Worm (Caenorhabditis elegans) whole organism, L1 larva: ENCODE data around the gene ZK795.2.

Experiments used
- F16B12.6 ChIP-seq: fragments of 150-350 bp; optimal IDR thresholded peaks from 2 replicates; lab custom pipeline; 2014; ENCODE audit warnings: missing biosample characterization, missing genetic modification characterization
- aha-1 ChIP-seq: fragments of 150-350 bp; optimal IDR thresholded peaks from 2 replicates; lab custom pipeline; 2014; ENCODE audit warnings: missing biosample characterization, missing genetic modification characterization
- alr-1 ChIP-seq: fragments of 200-800 bp; sonication (Bioruptor generic); optimal IDR thresholded peaks from 2 replicates; lab custom pipeline; 2018; ENCODE audit warnings: borderline replicate concordance, mild to moderate bottlenecking, missing genetic modification characterization, missing compliant biosample characterization
- aly-2 ChIP-seq: fragments of 150-350 bp; optimal IDR thresholded peaks from 2 replicates; lab custom pipeline; 2014; ENCODE audit warnings: missing biosample characterization, missing genetic modification characterization
- ceh-63 ChIP-seq: fragments of 200-800 bp; sonication (Bioruptor generic); optimal IDR thresholded peaks from 2 replicates; lab custom pipeline; 2018; ENCODE audit warnings: mild to moderate bottlenecking, missing genetic modification characterization, missing compliant biosample characterization
- ceh-8 ChIP-seq: fragments of 200-800 bp; sonication (Bioruptor generic); optimal IDR thresholded peaks from 2 replicates; lab custom pipeline; 2018; ENCODE audit warnings: mild to moderate bottlenecking, missing genetic modification characterization, moderate library complexity, missing compliant biosample characterization
- ceh-88 ChIP-seq: fragments of 200-800 bp; sonication (Bioruptor generic); IDR thresholded peaks from 2 replicates; pipeline ENCODE4 v1.3.6; 2022; ENCODE audit warnings: missing genetic modification characterization, missing compliant biosample characterization
- dsc-1 ChIP-seq: sonication (generic microtip); optimal IDR thresholded peaks from 2 replicates; lab custom pipeline; 2016; ENCODE audit warnings: mild to moderate bottlenecking, missing genetic modification characterization, missing compliant biosample characterization
- efl-1 ChIP-seq, 4 experiments: fragments of 150-350 bp; optimal IDR thresholded peaks in 3 of 4; peaks in 1 of 4; 1 replicate in 1 of 4; 2 replicates in 3 of 4; lab custom pipeline; 2014; ENCODE audit warnings: missing biosample characterization in 2 of 4, missing genetic modification characterization in 2 of 4, missing genetic modification reagents in 2 of 4
- egl-13 ChIP-seq: sonication (generic microtip); optimal IDR thresholded peaks from 2 replicates; lab custom pipeline; 2016; ENCODE audit warnings: missing genotype, missing genetic modification reagents, missing genetic modification characterization, missing compliant biosample characterization
- egl-27 ChIP-seq, 2 experiments: fragments of 150-350 bp in 1 of 2; sonication (generic microtip); optimal IDR thresholded peaks; 3 replicates each; lab custom pipeline; 2017 to 2018; ENCODE audit warnings: missing biosample characterization in 2 of 2, missing genetic modification characterization in 2 of 2, missing genetic modification reagents in 2 of 2
- elt-2 ChIP-seq: sonication (generic microtip); optimal IDR thresholded peaks from 2 replicates; lab custom pipeline; 2016; ENCODE audit warnings: missing genetic modification characterization, mild to moderate bottlenecking, inconsistent platforms, missing compliant biosample characterization, missing genetic modification reagents
- elt-3 ChIP-seq, 6 experiments: fragments of 150-350 bp in 1 of 6; sonication (generic microtip); optimal IDR thresholded peaks; 2 replicates each; lab custom pipeline; 2017 to 2018; ENCODE audit warnings: missing biosample characterization in 6 of 6, missing genetic modification characterization in 6 of 6, inconsistent platforms in 1 of 6
- fkh-8 ChIP-seq: sonication (generic microtip); optimal IDR thresholded peaks from 2 replicates; lab custom pipeline; 2016; ENCODE audit warnings: mild to moderate bottlenecking, missing genetic modification characterization, missing compliant biosample characterization
- fos-1 ChIP-seq: fragments of 150-350 bp; optimal IDR thresholded peaks from 2 replicates; lab custom pipeline; 2014; ENCODE audit warnings: missing biosample characterization, missing genetic modification characterization
- irx-1 ChIP-seq: sonication (generic microtip); optimal IDR thresholded peaks from 2 replicates; lab custom pipeline; 2016; ENCODE audit warnings: missing genetic modification characterization, missing compliant biosample characterization
- isw-1 ChIP-seq: fragments of 200-800 bp; sonication (Bioruptor generic); IDR thresholded peaks from 2 replicates; pipeline ENCODE4 v1.3.6; 2022; ENCODE audit warnings: missing genetic modification characterization, missing compliant biosample characterization
- lin-13 ChIP-seq: fragments of 150-350 bp; optimal IDR thresholded peaks from 2 replicates; lab custom pipeline; 2014; ENCODE audit warnings: missing biosample characterization, missing genetic modification reagents, missing genetic modification characterization
- lin-14 ChIP-seq: fragments of 200-800 bp; sonication (Bioruptor generic); optimal IDR thresholded peaks from 2 replicates; lab custom pipeline; 2018; ENCODE audit warnings: mild to moderate bottlenecking, missing genetic modification characterization, moderate library complexity, missing compliant biosample characterization
- lin-35 ChIP-seq, 2 experiments: fragments of 150-350 bp; optimal IDR thresholded peaks; 2 replicates each; lab custom pipeline; 2014; ENCODE audit warnings: missing biosample characterization in 2 of 2, missing genetic modification characterization in 2 of 2, missing genetic modification reagents in 2 of 2
- lin-39 ChIP-seq: fragments of 150-350 bp; optimal IDR thresholded peaks from 2 replicates; lab custom pipeline; 2014; ENCODE audit warnings: missing biosample characterization, missing genetic modification reagents, missing genetic modification characterization
- lir-3 ChIP-seq: sonication (generic microtip); optimal IDR thresholded peaks from 2 replicates; lab custom pipeline; 2016; ENCODE audit warnings: mild to moderate bottlenecking, missing genetic modification characterization, moderate library complexity, missing compliant biosample characterization; ENCODE audit not compliant: poor library complexity
- mab-9 ChIP-seq: fragments of 200-800 bp; sonication (Bioruptor generic); IDR thresholded peaks from 2 replicates; pipeline ENCODE4 v1.3.6; 2022; ENCODE audit warnings: missing genetic modification reagents, missing genetic modification characterization, missing compliant biosample characterization
- nhr-12 ChIP-seq: sonication (generic microtip); optimal IDR thresholded peaks from 2 replicates; lab custom pipeline; 2017; ENCODE audit warnings: missing biosample characterization, missing genetic modification characterization
- nhr-20 ChIP-seq: sonication (generic microtip); optimal IDR thresholded peaks from 2 replicates; lab custom pipeline; 2016; ENCODE audit warnings: mild to moderate bottlenecking, missing genetic modification characterization, missing compliant biosample characterization
- nhr-77 ChIP-seq: fragments of 150-350 bp; optimal IDR thresholded peaks from 2 replicates; lab custom pipeline; 2014; ENCODE audit warnings: missing biosample characterization, missing genetic modification characterization
- nhr-84 ChIP-seq: sonication (generic microtip); optimal IDR thresholded peaks from 2 replicates; lab custom pipeline; 2017; ENCODE audit warnings: missing biosample characterization, missing genetic modification characterization
- nhr-90 ChIP-seq: sonication (generic microtip); optimal IDR thresholded peaks from 2 replicates; lab custom pipeline; 2016; ENCODE audit warnings: mild to moderate bottlenecking, missing genetic modification characterization, missing compliant biosample characterization; ENCODE audit not compliant: poor library complexity
- pqm-1 ChIP-seq: sonication (generic microtip); optimal IDR thresholded peaks from 3 replicates; lab custom pipeline; 2017; ENCODE audit warnings: missing biosample characterization, missing genetic modification characterization
- rnt-1 ChIP-seq: sonication (generic microtip); optimal IDR thresholded peaks from 2 replicates; lab custom pipeline; 2016; ENCODE audit warnings: mild to moderate bottlenecking, missing genetic modification characterization, moderate library complexity, missing compliant biosample characterization
- snpc-4 ChIP-seq: fragments of 150-350 bp; optimal IDR thresholded peaks from 2 replicates; lab custom pipeline; 2014; ENCODE audit warnings: missing biosample characterization, missing genetic modification characterization
- snu-23 ChIP-seq: sonication (generic microtip); optimal IDR thresholded peaks from 2 replicates; lab custom pipeline; 2016; ENCODE audit warnings: missing genetic modification characterization, missing compliant biosample characterization
- sox-4 ChIP-seq: sonication (generic microtip); optimal IDR thresholded peaks from 2 replicates; lab custom pipeline; 2016; ENCODE audit warnings: missing genetic modification characterization, missing compliant biosample characterization
- sptf-1 ChIP-seq: fragments of 150-350 bp; optimal IDR thresholded peaks from 2 replicates; lab custom pipeline; 2014; ENCODE audit warnings: missing biosample characterization, missing genetic modification characterization
- sup-37 ChIP-seq: fragments of 200-800 bp; sonication (Bioruptor generic); optimal IDR thresholded peaks from 2 replicates; lab custom pipeline; 2018; ENCODE audit warnings: mild to moderate bottlenecking, missing genetic modification characterization, missing compliant biosample characterization
- tbx-2 ChIP-seq: sonication (generic microtip); optimal IDR thresholded peaks from 2 replicates; lab custom pipeline; 2016; ENCODE audit warnings: missing genetic modification characterization, missing compliant biosample characterization
- unc-86 ChIP-seq: sonication (generic microtip); optimal IDR thresholded peaks from 2 replicates; lab custom pipeline; 2016; ENCODE audit warnings: missing genetic modification characterization, missing compliant biosample characterization
- unc-98 ChIP-seq: fragments of 200-800 bp; sonication (Bioruptor generic); IDR thresholded peaks from 2 replicates; pipeline ENCODE4 v1.3.6; 2022; ENCODE audit warnings: missing genetic modification characterization, missing compliant biosample characterization
- xbp-1 ChIP-seq: sonication (generic microtip); optimal IDR thresholded peaks from 2 replicates; lab custom pipeline; 2016; ENCODE audit warnings: missing genetic modification characterization, missing compliant biosample characterization
- zag-1 ChIP-seq: fragments of 150-350 bp; optimal IDR thresholded peaks from 2 replicates; lab custom pipeline; 2014; ENCODE audit warnings: missing biosample characterization, missing genetic modification characterization
- zip-4 ChIP-seq: fragments of 200-800 bp; sonication (Bioruptor generic); optimal IDR thresholded peaks from 2 replicates; lab custom pipeline; 2018; ENCODE audit warnings: mild to moderate bottlenecking, missing genetic modification characterization, moderate library complexity, missing compliant biosample characterization
- ztf-11 ChIP-seq, 2 experiments: sonication (generic microtip); optimal IDR thresholded peaks; 2 replicates each; lab custom pipeline; 2016 to 2017; ENCODE audit warnings: missing genetic modification characterization in 2 of 2, missing biosample characterization in 1 of 2, missing compliant biosample characterization in 1 of 2

The ZK795.2 gene

ce11 chrIV:12600941-12601340, 42.2 kb upstream of the ZK795.2 start:
- TF ChIP-seq lin-13 (GFP tag; lab: Kevin White, UChicago) (no peak), nhr-20 (tag; lab: Kevin White, UChicago) (peak; percentile 7), alr-1 (tag; lab: Kevin White, UChicago) (no peak), unc-86 (no peak), nhr-77 (tag; lab: Kevin White, UChicago) (no peak), dsc-1 (tag; lab: Kevin White, UChicago) (no peak), ceh-88 (GFP tag; lab: Robert Waterston, UW) (no peak), ceh-8 (GFP tag; lab: Kevin White, UChicago) (no peak), fos-1 (no peak), lin-35 (GFP tag; optimal IDR thresholded peaks at IDR 0.05; lab: Kevin White, UChicago) (peak in 1 of 2 experiments; percentile 24), pqm-1 (tag; lab: Kevin White, UChicago) (peak; percentile 10), elt-2 (tag; lab: Kevin White, UChicago) (peak; percentile 55), elt-3 (tag; optimal IDR thresholded peaks at IDR 0.05; lab: Kevin White, UChicago) (no peak)

- TF ChIP-seq ztf-11 (tag; optimal IDR thresholded peaks at IDR 0.05; lab: Kevin White, UChicago) (no peak), pqm-1 (tag; lab: Kevin White, UChicago) (peak; percentile 88), elt-2 (tag; lab: Kevin White, UChicago) (peak; percentile 90), alr-1 (tag; lab: Kevin White, UChicago) (no peak), lin-35 (GFP tag; optimal IDR thresholded peaks at IDR 0.05; lab: Kevin White, UChicago) (peak in 1 of 2 experiments; percentile 27), aly-2 (tag; lab: Kevin White, UChicago) (no peak), nhr-20 (tag; lab: Kevin White, UChicago) (peak; percentile 20), lin-14 (peak; percentile 13), lin-39 (no peak)
- TF ChIP-seq, all 84 proteins: peak for 5
These were observed 40.4 kb upstream of the ZK795.2 start, which contains the start of gene pgp-1 for ce11 chrIV:12599158-12599557. Gene pgp-1, minus strand, starts transcription at chrIV:12599169.

- no peak for TF ChIP-seq xbp-1 (tag; lab: Kevin White, UChicago)
- TF ChIP-seq, all 84 proteins: peak for 0
These were observed 38.2 kb upstream of the ZK795.2 start for ce11 chrIV:12596960-12597359.

- TF ChIP-seq nhr-12 (tag; lab: Kevin White, UChicago) (no peak), F16B12.6 (tag; lab: Kevin White, UChicago) (peak; percentile 41), lin-39 (no peak), aha-1 (tag; lab: Kevin White, UChicago) (no peak), ceh-8 (GFP tag; lab: Kevin White, UChicago) (peak; percentile 77), sox-4 (tag; lab: Kevin White, UChicago) (peak; percentile 56), lin-14 (peak; percentile 88), nhr-90 (tag; lab: Kevin White, UChicago) (peak; percentile 70), egl-27 (tag; optimal IDR thresholded peaks at IDR 0.05; lab: Kevin White, UChicago) (no peak), egl-13 (tag; lab: Kevin White, UChicago) (peak; percentile 73), nhr-84 (tag; lab: Kevin White, UChicago) (no peak), tbx-2 (tag; lab: Kevin White, UChicago) (peak; percentile 83), rnt-1 (tag; lab: Kevin White, UChicago) (peak; percentile 93), fkh-8 (tag; lab: Kevin White, UChicago) (peak; percentile 80), snu-23 (GFP tag; lab: Kevin White, UChicago) (peak; percentile 91), nhr-77 (tag; lab: Kevin White, UChicago) (peak; percentile 22), snpc-4 (tag; lab: Kevin White, UChicago) (peak; percentile 42), irx-1 (tag; lab: Kevin White, UChicago) (peak; percentile 75), ceh-63 (GFP tag; lab: Kevin White, UChicago) (peak; percentile 1), zag-1 (tag; lab: Kevin White, UChicago) (no peak), unc-86 (peak; percentile 76), lin-35 (GFP tag; optimal IDR thresholded peaks at IDR 0.05; lab: Kevin White, UChicago) (peak; percentile 68 to 78), unc-98 (peak; percentile 70), isw-1 (peak; percentile 74), aly-2 (tag; lab: Kevin White, UChicago) (peak; percentile 40), sptf-1 (tag; lab: Kevin White, UChicago) (no peak), elt-3 (tag; optimal IDR thresholded peaks at IDR 0.05; lab: Kevin White, UChicago) (peak in 2 of 6 experiments; percentile 1 to 21), sup-37 (GFP tag; lab: Kevin White, UChicago) (peak; percentile 23), lir-3 (peak; percentile 61), fos-1 (peak; percentile 61), ceh-88 (GFP tag; lab: Robert Waterston, UW) (peak; percentile 68; the same call in 1 of the 2 replicates), zip-4 (peak; percentile 13), mab-9 (0 out of 2 replicates have a peak, but pooled peaks have one; percentile 17), efl-1 (optimal IDR thresholded peaks at IDR 0.05; lab: Kevin White, UChicago) (peak; percentile 71 to 73), efl-1 (GFP tag; optimal IDR thresholded peaks at IDR 0.05 in 1 of 2; lab: Kevin White, UChicago) (peak; percentile 59 to 96)
These were observed 35.8 kb upstream of the ZK795.2 start for ce11 chrIV:12594574-12594973.
